Fruit fly (Drosophila melanogaster): ENCODE results near the gene CG32161.

DNA sequence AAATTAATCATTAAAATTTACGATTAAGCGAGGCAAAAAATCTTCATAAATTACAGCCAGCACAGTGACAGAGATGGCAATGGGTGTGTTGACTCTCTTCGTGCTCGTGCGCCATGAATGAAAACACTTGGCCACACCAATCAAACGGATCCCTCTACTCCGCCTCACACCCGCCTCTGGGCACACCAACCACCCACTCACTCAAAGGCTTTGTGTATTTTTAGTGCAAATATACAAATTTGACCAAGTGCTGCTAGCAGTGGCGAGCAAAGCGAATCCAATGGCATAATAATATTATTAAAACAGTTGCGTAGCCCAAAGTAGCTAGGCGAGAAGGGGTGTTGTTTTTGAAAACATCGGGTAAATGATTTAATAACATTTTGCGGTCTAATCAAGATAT lies 43.5 kb downstream of the CG32161 start:
- TF ChIP-seq CG8478 (optimal IDR thresholded peaks at IDR 0.05) (no peak), CTCF (optimal IDR thresholded peaks at IDR 0.05) (no peak)
